Fruit fly (Drosophila melanogaster) whole organism, pupa: ENCODE data around the gene Wnk.

Source experiments
- CG10348 ChIP-seq: fragments of 200-800 bp; sonication (Bioruptor generic); IDR thresholded peaks from 2 replicates; pipeline ENCODE4 v1.3.6; 2022; ENCODE audit warnings: missing biosample characterization, missing genetic modification characterization
- CG12605 ChIP-seq: fragments of 200-800 bp; sonication (Bioruptor generic); IDR thresholded peaks from 2 replicates; pipeline ENCODE4 v1.3.6; 2022; ENCODE audit warnings: missing biosample characterization, missing genetic modification characterization
- CG14655 ChIP-seq: fragments of 200-800 bp; sonication (Bioruptor generic); optimal IDR thresholded peaks from 3 replicates; lab custom pipeline; 2017; ENCODE audit warnings: mild to moderate bottlenecking, missing biosample characterization, missing genetic modification reagents, missing genetic modification characterization
- CG17806 ChIP-seq: fragments of 200-800 bp; sonication (Bioruptor generic); optimal IDR thresholded peaks from 2 replicates; lab custom pipeline; 2018; ENCODE audit warnings: missing biosample characterization, mild to moderate bottlenecking, missing genetic modification characterization, moderate library complexity
- CG32121 ChIP-seq: fragments of 200-800 bp; sonication (Bioruptor generic); IDR thresholded peaks from 2 replicates; pipeline ENCODE4 v1.3.6; 2022; ENCODE audit warnings: missing biosample characterization, missing genetic modification characterization
- CG34367 ChIP-seq: fragments of 200-800 bp; sonication (Bioruptor generic); optimal IDR thresholded peaks from 2 replicates; lab custom pipeline; 2018; ENCODE audit warnings: missing biosample characterization, mild to moderate bottlenecking, missing genetic modification characterization
- CG4496 ChIP-seq: fragments of 200-800 bp; sonication (Bioruptor generic); IDR thresholded peaks from 3 replicates; pipeline ENCODE4 v1.3.6; 2022; ENCODE audit warnings: missing biosample characterization, missing genetic modification characterization
- CG8159 ChIP-seq: fragments of 200-800 bp; sonication (Bioruptor generic); optimal IDR thresholded peaks from 3 replicates; lab custom pipeline; 2018; ENCODE audit warnings: missing biosample characterization, mild to moderate bottlenecking, missing genetic modification characterization, moderate library complexity
- CG9948 ChIP-seq: fragments of 200-800 bp; sonication (Bioruptor generic); optimal IDR thresholded peaks from 2 replicates; lab custom pipeline; 2018; ENCODE audit warnings: missing biosample characterization, mild to moderate bottlenecking, missing genetic modification characterization, moderate library complexity
- EcR ChIP-seq: fragments of 200-800 bp; sonication (Bioruptor generic); optimal IDR thresholded peaks from 3 replicates; lab custom pipeline; 2019; ENCODE audit warnings: missing biosample characterization, missing genetic modification characterization, mild to moderate bottlenecking, moderate library complexity, missing genetic modification reagents
- Pif1A ChIP-seq: fragments of 200-800 bp; sonication (Bioruptor generic); optimal IDR thresholded peaks from 3 replicates; lab custom pipeline; 2016; ENCODE audit warnings: missing biosample characterization, missing genetic modification characterization
- Pif1B ChIP-seq: fragments of 200-800 bp; sonication (Bioruptor generic); optimal IDR thresholded peaks from 3 replicates; lab custom pipeline; 2016; ENCODE audit warnings: missing biosample characterization, missing genetic modification characterization
- rn ChIP-seq: fragments of 200-800 bp; sonication (Bioruptor generic); IDR thresholded peaks from 2 replicates; pipeline ENCODE4 v1.3.6; 2022; ENCODE audit warnings: missing biosample characterization, missing genetic modification characterization

- TF ChIP-seq Pif1B (GFP tag; lab: Kevin White, UChicago) = no peak
- TF ChIP-seq CG14655 (GFP tag; lab: Kevin White, UChicago) = no peak
- no peak for TF ChIP-seq rn (GFP tag; lab: Robert Waterston, UW)
- TF ChIP-seq CG9948 (tag; lab: Kevin White, UChicago) = no peak
- no peak for TF ChIP-seq CG12605
- TF ChIP-seq CG4496 = no peak
- TF ChIP-seq CG8159 (tag; lab: Kevin White, UChicago) = no peak
- no peak for TF ChIP-seq CG32121 (GFP tag; lab: Robert Waterston, UW)
- no peak for TF ChIP-seq CG10348 (GFP tag; lab: Robert Waterston, UW)
- no peak for TF ChIP-seq Pif1A (GFP tag; lab: Kevin White, UChicago)
- no peak for TF ChIP-seq CG34367
- TF ChIP-seq EcR (GFP tag; lab: Kevin White, UChicago) = no peak
- TF ChIP-seq CG17806 (tag; lab: Kevin White, UChicago) = no peak
Measured at dm6 chr3L:21591247-21591646, 36.5 kb upstream of the Wnk start.
